Worm (Caenorhabditis elegans) whole organism, early embryonic: ENCODE measurements around the gene F07C4.6.

ENCODE experiments used
- B0310.2 ChIP-seq: sonication (generic microtip); optimal IDR thresholded peaks from 2 replicates; lab custom pipeline; 2016; ENCODE audit warnings: mild to moderate bottlenecking, missing genetic modification characterization, missing compliant biosample characterization
- F13C5.2 ChIP-seq: sonication (generic microtip); optimal IDR thresholded peaks from 2 replicates; lab custom pipeline; 2017; ENCODE audit warnings: mild to moderate bottlenecking, missing genetic modification characterization, inconsistent platforms, missing compliant biosample characterization
- aly-1 ChIP-seq: sonication (generic microtip); optimal IDR thresholded peaks from 2 replicates; lab custom pipeline; 2016; ENCODE audit warnings: missing genetic modification characterization, missing compliant biosample characterization
- ama-1 ChIP-seq: fragments of 150-350 bp; optimal IDR thresholded peaks from 2 replicates; lab custom pipeline; 2014
- ceh-13 ChIP-seq: fragments of 200-800 bp; sonication (Bioruptor generic); optimal IDR thresholded peaks from 2 replicates; lab custom pipeline; 2018; ENCODE audit warnings: mild to moderate bottlenecking, missing genetic modification characterization, missing compliant biosample characterization
- ceh-36 ChIP-seq: sonication (generic microtip); optimal IDR thresholded peaks from 2 replicates; lab custom pipeline; 2016; ENCODE audit warnings: missing genetic modification characterization, inconsistent platforms, missing compliant biosample characterization
- ets-7 ChIP-seq: sonication (generic microtip); optimal IDR thresholded peaks from 2 replicates; lab custom pipeline; 2016; ENCODE audit warnings: missing genotype, missing genetic modification characterization, missing compliant biosample characterization
- flt-1 ChIP-seq: fragments of 200-800 bp; sonication (Bioruptor generic); IDR thresholded peaks from 2 replicates; pipeline ENCODE4 v1.3.6; 2022; ENCODE audit warnings: missing genetic modification characterization, missing compliant biosample characterization
- hmbx-1 ChIP-seq: sonication (generic microtip); optimal IDR thresholded peaks from 2 replicates; lab custom pipeline; 2016; ENCODE audit warnings: mild to moderate bottlenecking, missing genetic modification characterization, missing compliant biosample characterization
- hmg-4 ChIP-seq: fragments of 200-800 bp; sonication (Bioruptor generic); optimal IDR thresholded peaks from 2 replicates; lab custom pipeline; 2018; ENCODE audit warnings: mild to moderate bottlenecking, missing genetic modification characterization, missing compliant biosample characterization
- hnd-1 ChIP-seq: sonication (generic microtip); optimal IDR thresholded peaks from 2 replicates; lab custom pipeline; 2016; ENCODE audit warnings: missing genetic modification characterization, missing compliant biosample characterization
- pes-1 ChIP-seq: fragments of 200-800 bp; sonication (Bioruptor generic); IDR thresholded peaks from 2 replicates; pipeline ENCODE4 v1.3.6; 2022; ENCODE audit warnings: missing genetic modification reagents, missing genetic modification characterization, missing compliant biosample characterization
- scrt-1 ChIP-seq: fragments of 200-800 bp; sonication (Bioruptor generic); IDR thresholded peaks from 2 replicates; pipeline ENCODE4 v1.3.6; 2022; ENCODE audit warnings: missing genetic modification characterization, missing compliant biosample characterization
- sea-1 ChIP-seq: fragments of 200-800 bp; sonication (Bioruptor generic); conservative IDR thresholded peaks from 2 replicates; pipeline ENCODE4 v1.3.6; 2022; ENCODE audit warnings: missing genetic modification characterization, missing compliant biosample characterization
- tbx-11 ChIP-seq: fragments of 200-800 bp; sonication (Bioruptor generic); IDR thresholded peaks from 2 replicates; pipeline ENCODE4 v1.3.6; 2022; ENCODE audit warnings: missing genetic modification characterization, missing compliant biosample characterization
- tbx-37 ChIP-seq: fragments of 200-800 bp; sonication (Bioruptor generic); conservative IDR thresholded peaks from 2 replicates; pipeline ENCODE4 v1.3.6; 2022; ENCODE audit warnings: missing genetic modification reagents, missing genetic modification characterization, missing compliant biosample characterization
- tra-4 ChIP-seq: sonication (generic microtip); optimal IDR thresholded peaks from 2 replicates; lab custom pipeline; 2017; ENCODE audit warnings: missing genetic modification characterization, missing compliant biosample characterization

The F07C4.6 gene

DNA sequence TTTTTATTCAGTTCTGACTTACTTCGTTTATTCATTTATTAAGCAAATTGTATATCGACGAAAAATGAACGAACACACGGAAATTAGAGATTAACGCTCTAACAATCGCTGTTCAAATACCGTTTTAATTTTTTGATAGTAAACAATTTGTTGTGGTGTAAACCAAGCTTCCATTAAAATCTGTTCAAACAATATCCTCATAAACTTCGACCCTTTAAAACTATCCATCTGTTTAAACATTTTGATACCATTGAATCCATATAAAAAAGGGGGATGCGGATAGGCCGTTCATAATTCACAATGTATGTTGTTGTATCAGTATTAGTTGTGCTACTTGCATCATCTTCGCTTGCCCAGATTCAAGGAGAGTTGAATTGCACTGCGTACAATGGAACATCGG lies at the start of gene F07C4.6:
Gene F07C4.6 (plus strand): TSS at position 301 of the 400 bp plus-strand sequence.
- TF ChIP-seq aly-1 (tag; lab: Kevin White, UChicago) (no peak), sea-1 (no peak), hmg-4 (no peak), flt-1 (GFP tag; lab: Robert Waterston, UW) (no peak), scrt-1 (GFP tag; lab: Robert Waterston, UW) (no peak), tbx-37 (GFP tag; lab: Robert Waterston, UW) (no peak), hmbx-1 (tag; lab: Kevin White, UChicago) (no peak), hnd-1 (tag; lab: Kevin White, UChicago) (no peak)

DNA sequence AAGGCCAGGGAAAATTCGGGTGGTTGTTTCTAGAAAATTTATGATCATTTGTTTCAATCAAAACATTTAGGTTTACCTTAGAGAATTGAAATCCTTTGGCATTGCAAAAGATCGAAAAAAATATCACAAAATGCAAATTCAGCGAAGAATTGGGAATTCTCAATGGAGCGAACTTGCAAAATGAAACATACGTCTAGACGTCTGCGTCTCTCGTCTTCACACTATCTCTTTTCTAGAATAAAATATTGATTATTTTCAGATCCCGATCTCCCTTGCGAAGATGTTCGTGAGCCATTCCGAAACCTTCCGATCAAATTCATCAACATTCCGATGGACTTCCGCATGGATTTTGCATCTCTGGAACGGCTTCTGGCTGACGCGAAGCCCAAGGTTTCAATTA lies 46.3 kb upstream of the F07C4.6 start, which contains the start of gene ets-6:
Gene ets-6 (minus strand): TSS at position 169 of the 400 bp plus-strand sequence.
- no peak for TF ChIP-seq ets-7
- no peak for TF ChIP-seq scrt-1 (GFP tag; lab: Robert Waterston, UW)
- TF ChIP-seq tra-4 (tag; lab: Kevin White, UChicago): no peak
- no peak for TF ChIP-seq B0310.2
- no peak for TF ChIP-seq sea-1
- no peak for TF ChIP-seq hnd-1 (tag; lab: Kevin White, UChicago)
- TF ChIP-seq flt-1 (GFP tag; lab: Robert Waterston, UW): no peak
- TF ChIP-seq tbx-37 (GFP tag; lab: Robert Waterston, UW): no peak
- TF ChIP-seq pes-1 (GFP tag; lab: Robert Waterston, UW): no peak
- no peak for TF ChIP-seq ceh-36
- no peak for TF ChIP-seq aly-1 (tag; lab: Kevin White, UChicago)
- TF ChIP-seq ceh-13 (GFP tag; lab: Kevin White, UChicago): no peak

DNA sequence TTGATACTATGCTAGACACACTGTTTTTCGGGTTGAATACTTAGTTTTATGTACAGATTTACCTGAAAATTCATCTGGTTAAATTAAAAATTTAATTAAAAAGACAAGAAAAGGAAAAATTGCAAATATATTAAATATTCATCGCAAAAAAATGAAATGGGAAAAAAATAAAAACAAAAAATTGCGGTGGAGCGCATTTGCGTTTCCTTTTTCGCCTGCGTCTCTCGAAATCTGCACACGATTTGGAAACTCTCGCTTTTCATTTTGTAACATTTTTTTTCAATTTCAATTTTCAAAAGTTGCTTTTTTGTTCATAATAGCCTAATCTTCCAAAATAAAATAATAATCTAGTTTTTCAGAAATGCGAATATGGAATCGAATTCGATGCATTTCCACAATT lies 39.0 kb upstream of the F07C4.6 start, which contains the start of the genes F19F10.11 and C50E3.5:
Gene F19F10.11 (minus strand): TSS at position 68 of the 400 bp plus-strand sequence.
Gene C50E3.5 (plus strand): TSS at position 360 of the 400 bp plus-strand sequence.
- TF ChIP-seq tra-4 (tag; lab: Kevin White, UChicago) (no peak), F13C5.2 (tag; lab: Kevin White, UChicago) (peak; percentile 34)

DNA sequence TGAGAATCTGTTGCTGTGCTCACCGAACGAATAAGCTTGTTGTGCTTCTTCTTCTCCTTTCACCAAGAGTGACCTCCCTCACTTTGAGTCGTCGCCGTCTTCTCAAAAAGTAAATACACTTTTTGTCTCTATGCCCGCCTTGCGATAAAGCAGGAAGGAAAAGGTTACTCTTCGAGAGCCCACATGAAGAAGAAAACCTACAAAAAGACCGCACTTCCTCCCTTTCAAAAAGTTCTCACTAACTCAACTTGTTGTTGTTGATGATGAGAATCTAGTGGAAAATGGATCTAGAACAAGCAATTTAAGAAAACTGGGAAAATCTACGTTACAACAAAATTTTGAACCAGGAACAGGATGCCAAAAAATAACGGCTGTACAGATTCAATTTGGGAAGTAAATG lies 36.2 kb upstream of the F07C4.6 start, which contains the start of gene C50E3.6:
Gene C50E3.6 (minus strand): TSS at position 101 of the 400 bp plus-strand sequence.
- TF ChIP-seq ceh-13 (GFP tag; lab: Kevin White, UChicago) (no peak), ceh-36 (no peak), tbx-37 (GFP tag; lab: Robert Waterston, UW) (no peak), sea-1 (no peak), hmbx-1 (tag; lab: Kevin White, UChicago) (no peak), tbx-11 (GFP tag; lab: Robert Waterston, UW) (no peak)

DNA sequence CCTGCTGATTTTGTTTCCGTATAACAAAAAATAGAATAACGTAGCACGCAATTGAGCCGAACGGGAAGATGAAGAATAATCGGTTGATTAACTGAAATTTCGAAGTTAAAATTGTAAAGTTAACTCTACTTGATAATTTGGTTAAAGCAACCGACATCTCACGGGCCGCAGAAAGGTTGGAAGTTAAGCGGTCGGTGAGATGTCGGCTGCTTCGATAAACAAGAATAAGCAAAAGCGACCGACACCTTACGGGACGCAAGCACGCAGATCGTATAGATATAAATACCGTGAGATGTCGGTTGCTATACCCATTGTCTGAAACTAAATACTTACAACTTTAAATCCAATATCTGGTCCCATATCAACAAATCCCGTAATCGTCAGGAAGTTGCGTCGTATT lies 31.5 kb upstream of the F07C4.6 start:
- no peak for TF ChIP-seq pes-1 (GFP tag; lab: Robert Waterston, UW)
- no peak for TF ChIP-seq ceh-36
- no peak for TF ChIP-seq flt-1 (GFP tag; lab: Robert Waterston, UW)
- no peak for TF ChIP-seq sea-1
- TF ChIP-seq F13C5.2 (tag; lab: Kevin White, UChicago): no peak
- TF ChIP-seq ceh-13 (GFP tag; lab: Kevin White, UChicago): no peak
- no peak for TF ChIP-seq aly-1 (tag; lab: Kevin White, UChicago)
- no peak for TF ChIP-seq tbx-11 (GFP tag; lab: Robert Waterston, UW)
- no peak for TF ChIP-seq tra-4 (tag; lab: Kevin White, UChicago)
- no peak for TF ChIP-seq hmbx-1 (tag; lab: Kevin White, UChicago)
- TF ChIP-seq ama-1 (lab: Kevin White, UChicago): no peak
- no peak for TF ChIP-seq scrt-1 (GFP tag; lab: Robert Waterston, UW)
- TF ChIP-seq ets-7: no peak
- no peak for TF ChIP-seq hmg-4
- no peak for TF ChIP-seq tbx-37 (GFP tag; lab: Robert Waterston, UW)
- no peak for TF ChIP-seq B0310.2
- no peak for TF ChIP-seq hnd-1 (tag; lab: Kevin White, UChicago)

DNA sequence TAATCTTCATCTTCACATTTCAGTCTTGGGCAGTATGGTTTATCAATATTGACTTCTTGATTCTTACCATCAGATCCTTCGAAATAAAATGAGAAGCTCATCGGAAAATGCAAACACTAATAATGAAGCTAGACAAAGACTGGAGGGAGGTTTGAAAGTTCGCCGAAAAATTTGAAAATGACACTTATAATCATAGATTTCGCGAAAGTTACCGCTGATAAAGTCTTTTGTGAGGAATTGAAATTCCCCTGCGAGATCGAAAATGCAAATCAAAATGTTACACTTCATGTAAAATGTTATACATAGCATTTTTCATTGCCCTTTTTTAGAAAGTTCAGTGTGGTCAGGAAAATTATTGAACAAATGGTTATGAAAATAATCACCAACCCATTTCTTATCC lies 28.4 kb upstream of the F07C4.6 start, which contains the start of gene C50E3.7:
Gene C50E3.7 (minus strand): TSS at position 101 of the 400 bp plus-strand sequence.
- no peak for TF ChIP-seq hmbx-1 (tag; lab: Kevin White, UChicago)
- no peak for TF ChIP-seq ceh-36
- TF ChIP-seq tbx-37 (GFP tag; lab: Robert Waterston, UW): no peak
- no peak for TF ChIP-seq sea-1
- no peak for TF ChIP-seq tra-4 (tag; lab: Kevin White, UChicago)
- TF ChIP-seq pes-1 (GFP tag; lab: Robert Waterston, UW): no peak
- no peak for TF ChIP-seq F13C5.2 (tag; lab: Kevin White, UChicago)
- no peak for TF ChIP-seq hmg-4
- TF ChIP-seq B0310.2: no peak
- no peak for TF ChIP-seq ama-1 (lab: Kevin White, UChicago)
- no peak for TF ChIP-seq scrt-1 (GFP tag; lab: Robert Waterston, UW)

DNA sequence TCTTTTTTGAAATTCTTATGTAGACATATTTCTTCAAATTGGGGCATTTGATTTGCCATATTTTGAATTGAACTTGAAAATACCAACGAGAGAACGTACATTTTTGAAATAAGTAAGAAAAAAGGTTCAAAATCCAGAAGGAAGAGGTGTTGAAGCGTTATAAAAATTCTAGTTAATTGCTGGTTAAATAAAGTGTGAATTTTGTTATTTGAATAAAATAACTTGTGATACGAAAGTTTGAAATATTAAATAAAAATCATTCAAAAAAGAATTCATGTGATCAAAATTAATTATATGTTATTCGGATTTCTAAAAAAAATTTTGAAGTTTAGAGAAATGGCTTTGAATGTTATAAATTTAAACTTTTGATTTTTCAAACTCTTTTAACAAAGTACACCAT lies 26.5 kb upstream of the F07C4.6 start, which contains the start of gene C50E3.9:
Gene C50E3.9 (minus strand): TSS at position 101 of the 400 bp plus-strand sequence.
- TF ChIP-seq hmg-4 (no peak), tbx-37 (GFP tag; lab: Robert Waterston, UW) (no peak), ceh-36 (no peak), ama-1 (lab: Kevin White, UChicago) (no peak), F13C5.2 (tag; lab: Kevin White, UChicago) (no peak), pes-1 (GFP tag; lab: Robert Waterston, UW) (no peak), ceh-13 (GFP tag; lab: Kevin White, UChicago) (no peak), sea-1 (no peak)

DNA sequence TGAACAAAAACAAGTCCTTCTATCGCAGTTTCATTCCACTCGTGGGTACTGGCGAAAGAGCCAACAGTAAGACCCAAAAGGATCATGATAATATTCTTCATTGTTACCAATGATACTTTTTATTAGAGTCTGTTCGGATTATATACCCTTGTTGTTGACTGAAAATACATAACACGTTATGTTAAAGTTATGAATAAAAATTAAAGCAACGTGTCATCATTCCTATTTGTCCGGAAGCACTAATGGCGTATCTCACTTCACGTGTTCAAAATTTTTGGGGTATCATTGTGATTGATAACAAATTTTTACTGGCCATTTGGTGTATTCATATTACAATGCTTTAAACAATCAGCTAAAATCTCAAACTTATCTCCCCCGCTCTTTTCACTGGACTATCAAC lies 25.2 kb upstream of the F07C4.6 start, which contains the start of gene scl-26:
Gene scl-26 (minus strand): TSS at position 101 of the 400 bp plus-strand sequence.
- TF ChIP-seq ets-7 (no peak), ceh-13 (GFP tag; lab: Kevin White, UChicago) (no peak), pes-1 (GFP tag; lab: Robert Waterston, UW) (no peak), tra-4 (tag; lab: Kevin White, UChicago) (no peak), aly-1 (tag; lab: Kevin White, UChicago) (no peak), sea-1 (no peak), F13C5.2 (tag; lab: Kevin White, UChicago) (no peak), B0310.2 (no peak), tbx-11 (GFP tag; lab: Robert Waterston, UW) (no peak), flt-1 (GFP tag; lab: Robert Waterston, UW) (no peak), hmbx-1 (tag; lab: Kevin White, UChicago) (no peak), hmg-4 (no peak), tbx-37 (GFP tag; lab: Robert Waterston, UW) (no peak), ceh-36 (no peak), hnd-1 (tag; lab: Kevin White, UChicago) (no peak), ama-1 (lab: Kevin White, UChicago) (no peak), scrt-1 (GFP tag; lab: Robert Waterston, UW) (no peak)
